Fruit fly (Drosophila melanogaster): ENCODE data around the gene CG14143.

The CG14143 gene

DNA sequence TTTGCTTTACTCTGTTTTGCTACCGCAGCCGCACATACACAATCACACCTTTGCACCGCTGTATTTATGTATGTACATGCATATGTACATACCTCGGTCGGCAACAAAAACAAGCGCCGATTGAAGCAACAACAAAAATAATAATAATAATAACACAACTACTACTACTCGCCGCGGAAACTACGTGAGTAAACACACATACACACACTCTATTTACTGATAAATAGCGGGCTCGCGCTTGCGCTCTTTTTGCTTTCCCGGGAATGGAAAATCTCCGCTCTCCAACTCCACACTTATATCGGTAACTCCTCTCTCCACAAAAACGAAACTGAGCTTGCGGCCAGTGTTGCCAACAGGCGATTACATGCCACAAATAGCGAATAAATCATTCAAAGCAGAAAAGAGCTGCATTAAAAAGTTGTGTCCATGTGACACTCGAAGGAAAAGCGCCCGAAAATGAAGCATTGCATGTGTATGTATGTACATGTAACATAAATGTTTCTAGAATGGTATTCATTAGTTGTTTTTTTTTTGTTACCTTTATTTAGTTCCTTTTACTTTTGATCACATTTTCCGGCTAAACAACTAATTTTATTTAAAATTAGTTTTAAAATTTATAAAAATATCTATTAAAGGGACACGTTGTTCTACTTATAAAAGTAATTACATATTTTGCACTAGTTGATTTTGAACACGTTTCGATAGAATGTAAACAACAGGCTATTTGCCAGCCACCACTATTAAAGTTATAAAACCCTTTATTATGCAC is 16.0 kb upstream of the CG14143 start (continued):
- peak; percentile 34 for TF ChIP-seq CG3065 (GFP tag; optimal IDR thresholded peaks at IDR 0.05)
- TF ChIP-seq Spps (tag; optimal IDR thresholded peaks at IDR 0.05) = peak; percentile 44
- peak; percentile 8 for TF ChIP-seq CG10654 (GFP tag; optimal IDR thresholded peaks at IDR 0.05)
- peak; percentile 17 for TF ChIP-seq ERR (GFP tag; optimal IDR thresholded peaks at IDR 0.05)
- TF ChIP-seq CG10274 (GFP tag; optimal IDR thresholded peaks at IDR 0.05) = peak; percentile 12
- TF ChIP-seq Nf-YB (GFP tag; optimal IDR thresholded peaks at IDR 0.05) = peak; percentile 67
- peak; percentile 40 for TF ChIP-seq pum (GFP tag; optimal IDR thresholded peaks at IDR 0.05)

DNA sequence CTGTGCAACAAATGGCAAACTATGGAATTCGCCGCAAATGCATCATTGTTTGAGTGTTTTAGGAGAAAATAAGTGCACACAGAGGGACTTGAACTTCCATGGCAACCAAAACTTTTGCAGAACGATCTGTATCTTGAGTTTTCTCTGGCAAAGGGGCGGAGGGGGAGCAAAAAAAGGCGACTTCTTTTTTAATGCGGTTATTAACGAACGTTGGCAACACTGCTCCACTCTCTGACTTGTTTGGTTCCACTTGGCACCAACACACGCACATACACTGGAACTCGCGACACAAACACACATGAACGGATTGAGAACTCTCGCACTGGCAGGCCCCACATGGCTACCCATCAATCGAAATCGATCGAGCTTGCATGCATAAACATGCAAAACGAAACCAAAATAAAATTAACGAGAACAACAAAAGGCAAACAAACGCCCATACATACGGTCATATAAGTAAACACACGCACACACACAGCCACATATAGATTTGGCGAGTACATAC is 15.3 kb upstream of the CG14143 start:
- TF ChIP-seq dpn (GFP tag; optimal IDR thresholded peaks at IDR 0.05) (peak in 1 of 2 experiments; percentile 3), Mrtf (GFP tag; IDR thresholded peaks at IDR 0.05) (0 out of 3 replicates have a peak, but pooled peaks have one; percentile 28), CG6683 (GFP tag; optimal IDR thresholded peaks at IDR 0.05) (no peak), CG11456 (GFP tag; IDR thresholded peaks at IDR 0.05) (0 out of 3 replicates have a peak, but pooled peaks have one; percentile 70), CG8281 (tag; optimal IDR thresholded peaks at IDR 0.05) (no peak), MESR4 (GFP tag; optimal IDR thresholded peaks at IDR 0.05) (no peak), CG10366 (GFP tag; IDR thresholded peaks at IDR 0.05) (peak; percentile 43; the same call in 1 of the 2 replicates), CG17612 (GFP tag; IDR thresholded peaks at IDR 0.05) (peak; percentile 42; the same call in 1 of the 2 replicates), CoRest (tag; optimal IDR thresholded peaks at IDR 0.05) (no peak), CG9437 (GFP tag; optimal IDR thresholded peaks at IDR 0.05) (no peak), CG9215 (GFP tag; IDR thresholded peaks at IDR 0.05) (peak; percentile 84), tup (GFP tag; optimal IDR thresholded peaks at IDR 0.05) (no peak), CG9932 (GFP tag; IDR thresholded peaks at IDR 0.05) (peak; percentile 59), Adf1 (GFP tag; IDR thresholded peaks at IDR 0.05) (peak; percentile 11; the same call in 1 of the 2 replicates), crol (GFP tag; IDR thresholded peaks at IDR 0.05) (peak; percentile 77), CG17186 (GFP tag; optimal IDR thresholded peaks at IDR 0.05) (no peak), bsh (GFP tag; optimal IDR thresholded peaks at IDR 0.05) (no peak), CG34224 (GFP tag; IDR thresholded peaks at IDR 0.05; ENCODE audit: partially characterized antibody) (0 out of 3 replicates have a peak, but pooled peaks have one; percentile 51), run (tag; optimal IDR thresholded peaks at IDR 0.05) (no peak), zfh2 (GFP tag; optimal IDR thresholded peaks at IDR 0.05) (peak; percentile 32), CG7839 (tag; optimal IDR thresholded peaks at IDR 0.05) (no peak), CG10209 (GFP tag; optimal IDR thresholded peaks at IDR 0.05) (no peak), caup (GFP tag; optimal IDR thresholded peaks at IDR 0.05; ENCODE audit: severe bottlenecking) (no peak), CG9876 (GFP tag; optimal IDR thresholded peaks at IDR 0.05) (no peak), vvl (GFP tag; IDR thresholded peaks at IDR 0.05) (peak; percentile 41), CG10321 (GFP tag; IDR thresholded peaks at IDR 0.05) (no peak), zf30C (GFP tag; optimal IDR thresholded peaks at IDR 0.05) (peak; percentile 15), CG6272 (GFP tag; IDR thresholded peaks at IDR 0.05) (peak; percentile 23; the same call in 1 of the 2 replicates), sd (tag; optimal IDR thresholded peaks at IDR 0.05) (no peak), CG3281 (GFP tag; optimal IDR thresholded peaks at IDR 0.05) (no peak), p53 (GFP tag; optimal IDR thresholded peaks at IDR 0.05) (peak; percentile 93), CG32532 (GFP tag; IDR thresholded peaks at IDR 0.05) (peak; percentile 63), CG3407 (GFP tag; optimal IDR thresholded peaks at IDR 0.05) (no peak), CG11093 (GFP tag; IDR thresholded peaks at IDR 0.05) (no peak), Neu2 (GFP tag; optimal IDR thresholded peaks at IDR 0.05; ENCODE audit: borderline replicate concordance) (no peak), HHEX (GFP tag; optimal IDR thresholded peaks at IDR 0.05) (no peak), hkb (optimal IDR thresholded peaks at IDR 0.05) (no peak), hkb (GFP tag; IDR thresholded peaks at IDR 0.05) (peak; percentile 6; the same call in 1 of the 2 replicates), yki (optimal IDR thresholded peaks at IDR 0.05) (no peak), CG3065 (GFP tag; optimal IDR thresholded peaks at IDR 0.05) (no peak), CG12219 (GFP tag; optimal IDR thresholded peaks at IDR 0.05) (no peak)

Measured in whole organism, embryonic.